Worm (Caenorhabditis elegans): ENCODE data around the gene R02D5.8.

- TF ChIP-seq vab-7 (GFP tag; IDR thresholded peaks at IDR 0.05) (no peak), aly-2 (tag; optimal IDR thresholded peaks at IDR 0.05) (no peak), nhr-11 (tag; optimal IDR thresholded peaks at IDR 0.05) (no peak), ces-1 (GFP tag; optimal IDR thresholded peaks at IDR 0.05) (no peak), tag-97 (GFP tag; IDR thresholded peaks at IDR 0.05) (no peak), lin-15B (tag; optimal IDR thresholded peaks at IDR 0.05) (no peak)
These were observed 43.4 kb upstream of the R02D5.8 start, which contains the start of gene C53A5.11 for ce11 chrV:14562589-14562988.

Measured in whole organism, L4 larva.